Fruit fly (Drosophila melanogaster) whole organism, wandering third instar larva: ENCODE measurements around the gene Gpdh3.

Experiments used
- Myc ChIP-seq: fragments of >200 bp; optimal IDR thresholded peaks from 2 replicates; lab custom pipeline; 2017
- OdsH ChIP-seq: fragments of 200-800 bp; sonication (Bioruptor generic); optimal IDR thresholded peaks from 2 replicates; lab custom pipeline; 2016; ENCODE audit warnings: missing biosample characterization, mild to moderate bottlenecking, missing genetic modification characterization
- Vsx2 ChIP-seq: fragments of 200-300, 225-300 bp; sonication (Bioruptor generic); optimal IDR thresholded peaks from 2 replicates; lab custom pipeline; 2018; ENCODE audit warnings: missing biosample characterization, missing genetic modification characterization; ENCODE audit not compliant: partially characterized antibody
- brk ChIP-seq: fragments of 200-800 bp; sonication (Bioruptor generic); optimal IDR thresholded peaks from 2 replicates; lab custom pipeline; 2016; ENCODE audit warnings: missing biosample characterization, mild to moderate bottlenecking, missing genetic modification characterization
- dmrt93B ChIP-seq: fragments of 200-800 bp; sonication (Bioruptor generic); optimal IDR thresholded peaks from 2 replicates; lab custom pipeline; 2018; ENCODE audit warnings: missing biosample characterization, mild to moderate bottlenecking, missing genetic modification characterization
- dsf ChIP-seq: sonication (Bioruptor generic); optimal IDR thresholded peaks from 2 replicates; lab custom pipeline; 2016; ENCODE audit warnings: missing biosample characterization, missing genetic modification characterization, borderline replicate concordance
- foxo ChIP-seq, 2 experiments: fragments of 200-800 bp; sonication (Bioruptor generic); optimal IDR thresholded peaks; 2 replicates in 1 of 2; 3 replicates in 1 of 2; lab custom pipeline; 2016 to 2017; ENCODE audit warnings: missing biosample characterization in 2 of 2, missing genetic modification characterization in 2 of 2
- lola ChIP-seq: fragments of >200 bp; optimal IDR thresholded peaks from 2 replicates; lab custom pipeline; 2017; ENCODE audit warnings: missing biosample characterization, missing genetic modification characterization
- pan ChIP-seq: fragments of >200 bp; optimal IDR thresholded peaks from 2 replicates; lab custom pipeline; 2017
- sage ChIP-seq: fragments of 200-800 bp; sonication (Bioruptor generic); optimal IDR thresholded peaks from 2 replicates; lab custom pipeline; 2016; ENCODE audit warnings: missing biosample characterization, mild to moderate bottlenecking, missing genetic modification characterization
- usp ChIP-seq: fragments of >200 bp; optimal IDR thresholded peaks from 2 replicates; lab custom pipeline; 2017; ENCODE audit warnings: missing biosample characterization, missing genetic modification characterization

DNA sequence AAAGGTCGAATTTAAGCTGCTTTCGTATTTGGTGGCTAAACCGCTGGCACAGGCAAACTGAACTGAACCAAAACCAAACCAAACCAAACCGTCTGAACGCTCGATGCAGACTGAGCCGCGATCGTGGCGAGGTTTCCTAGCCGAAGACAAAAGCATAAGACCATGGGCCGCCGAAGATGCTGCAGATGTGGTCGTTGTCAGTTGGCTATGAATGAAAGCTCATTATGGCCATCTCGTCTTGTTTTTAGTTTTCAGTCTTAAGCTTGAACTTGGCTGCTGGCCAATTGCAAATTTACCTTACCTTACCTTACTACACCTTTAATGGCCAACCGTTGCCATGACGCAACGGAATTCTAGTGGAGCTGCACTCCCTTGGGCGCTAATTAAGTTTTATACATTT is 54.2 kb downstream of the Gpdh3 start, which contains the start of gene CG13847:
- no peak for TF ChIP-seq Myc (lab: Kevin White, UChicago)
- no peak for TF ChIP-seq pan (lab: Kevin White, UChicago)
- TF ChIP-seq foxo (GFP tag; optimal IDR thresholded peaks at IDR 0.05; lab: Kevin White, UChicago) = no peak
- TF ChIP-seq lola (GFP tag; lab: Kevin White, UChicago) = no peak
- TF ChIP-seq dmrt93B (GFP tag; lab: Kevin White, UChicago) = no peak
- no peak for TF ChIP-seq sage (GFP tag; lab: Kevin White, UChicago)
- no peak for TF ChIP-seq brk (GFP tag; lab: Kevin White, UChicago)
- no peak for TF ChIP-seq Vsx2 (GFP tag; lab: Kevin White, UChicago)
- TF ChIP-seq OdsH (GFP tag; lab: Kevin White, UChicago) = no peak
- TF ChIP-seq dsf (GFP tag; lab: Kevin White, UChicago) = no peak
- no peak for TF ChIP-seq usp (GFP tag; lab: Kevin White, UChicago)
